Fruit fly (Drosophila melanogaster): ENCODE data around the gene mRpL36.

Gene mRpL36

DNA sequence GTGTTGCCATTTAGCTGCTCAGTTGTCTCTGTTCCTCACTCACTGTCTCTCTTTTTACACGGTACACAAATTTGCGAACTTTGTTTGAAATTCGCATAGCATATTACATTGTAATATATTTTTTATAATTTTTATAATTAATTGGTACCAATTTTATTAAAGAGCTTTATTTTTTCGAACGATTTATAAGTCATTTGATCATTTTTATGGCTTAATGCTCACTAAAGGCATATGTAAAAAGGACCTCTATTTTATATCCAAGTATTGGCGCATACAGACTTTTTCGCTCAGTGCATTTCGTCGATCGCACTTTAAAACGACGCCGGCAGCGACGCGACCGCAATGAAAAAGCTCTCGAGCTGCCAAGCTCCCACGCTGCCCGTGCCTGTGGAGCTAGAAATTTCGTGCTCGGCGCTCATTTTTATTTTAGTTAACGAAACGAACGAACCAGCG lies 28.8 kb downstream of the mRpL36 start (continued):
- TF ChIP-seq Ets96B (tag; optimal IDR thresholded peaks at IDR 0.05) (peak; percentile 90), achi (GFP tag; optimal IDR thresholded peaks at IDR 0.05) (peak; percentile 94), esn (GFP tag; optimal IDR thresholded peaks at IDR 0.05) (peak; percentile 91), CG10669 (GFP tag; optimal IDR thresholded peaks at IDR 0.05) (peak; percentile 92), fd85E (GFP tag; optimal IDR thresholded peaks at IDR 0.05) (peak; percentile 54), lz (GFP tag; optimal IDR thresholded peaks at IDR 0.05) (peak; percentile 82), CG8319 (GFP tag; optimal IDR thresholded peaks at IDR 0.05) (peak; percentile 78), pdm3 (GFP tag; optimal IDR thresholded peaks at IDR 0.05) (peak; percentile 93), Met (GFP tag; optimal IDR thresholded peaks at IDR 0.05) (peak; percentile 83), CG8119 (GFP tag; IDR thresholded peaks at IDR 0.05) (peak; percentile 98), acj6 (GFP tag; optimal IDR thresholded peaks at IDR 0.05) (peak; percentile 95), CG6792 (GFP tag; optimal IDR thresholded peaks at IDR 0.05) (peak; percentile 92), CG8632 (GFP tag; optimal IDR thresholded peaks at IDR 0.05) (peak; percentile 93), CG1621 (tag; optimal IDR thresholded peaks at IDR 0.05) (peak; percentile 76), Lpt (GFP tag; optimal IDR thresholded peaks at IDR 0.05) (peak; percentile 97), ss (GFP tag; optimal IDR thresholded peaks at IDR 0.05) (peak; percentile 82 to 86), Hr4 (GFP tag; optimal IDR thresholded peaks at IDR 0.05) (peak; percentile 96), Sox102F (GFP tag; optimal IDR thresholded peaks at IDR 0.05) (peak; percentile 81), CG31627 (GFP tag; optimal IDR thresholded peaks at IDR 0.05) (peak; percentile 82), CG6854 (GFP tag; optimal IDR thresholded peaks at IDR 0.05) (peak; percentile 45), Eip75B (GFP tag; optimal IDR thresholded peaks at IDR 0.05) (peak; percentile 85), salr (GFP tag; optimal IDR thresholded peaks at IDR 0.05) (peak; percentile 68 to 96)

DNA sequence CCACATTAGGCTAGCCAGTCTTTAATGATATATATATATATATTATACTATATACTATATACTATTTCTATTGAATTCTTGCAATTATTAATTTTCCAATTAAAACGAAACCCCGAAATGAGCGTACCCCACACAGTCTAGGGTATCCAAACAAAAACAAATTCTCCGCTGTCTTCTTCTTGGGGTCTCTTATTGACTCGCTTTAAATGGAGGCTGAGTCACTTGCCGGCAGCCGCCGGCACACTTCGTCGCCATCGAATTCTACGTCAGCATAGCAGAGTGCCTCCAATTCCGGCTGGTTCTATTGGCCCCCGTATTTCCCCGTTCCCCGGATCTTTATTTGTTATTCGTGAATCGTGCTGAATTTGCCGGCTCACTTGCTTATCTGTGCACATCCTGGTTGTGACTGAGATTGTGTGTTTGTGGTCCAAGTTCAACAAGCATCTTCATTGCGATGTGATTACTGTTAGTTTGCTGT lies 30.2 kb downstream of the mRpL36 start:
- TF ChIP-seq salr (GFP tag; optimal IDR thresholded peaks at IDR 0.05) (no peak), CG7368 (GFP tag; optimal IDR thresholded peaks at IDR 0.05) (no peak), fkh (GFP tag; optimal IDR thresholded peaks at IDR 0.05) (peak; percentile 69), CG32006 (GFP tag; optimal IDR thresholded peaks at IDR 0.05) (peak; percentile 32), CG6792 (GFP tag; optimal IDR thresholded peaks at IDR 0.05) (no peak), CG3919 (GFP tag; optimal IDR thresholded peaks at IDR 0.05) (no peak), CG10631 (GFP tag; optimal IDR thresholded peaks at IDR 0.05) (peak; percentile 13), Met (GFP tag; optimal IDR thresholded peaks at IDR 0.05) (no peak), CG15336 (GFP tag; IDR thresholded peaks at IDR 0.05) (0 out of 2 replicates have a peak, but pooled peaks have one; percentile 17), svp (GFP tag) (peak; percentile 79)

DNA sequence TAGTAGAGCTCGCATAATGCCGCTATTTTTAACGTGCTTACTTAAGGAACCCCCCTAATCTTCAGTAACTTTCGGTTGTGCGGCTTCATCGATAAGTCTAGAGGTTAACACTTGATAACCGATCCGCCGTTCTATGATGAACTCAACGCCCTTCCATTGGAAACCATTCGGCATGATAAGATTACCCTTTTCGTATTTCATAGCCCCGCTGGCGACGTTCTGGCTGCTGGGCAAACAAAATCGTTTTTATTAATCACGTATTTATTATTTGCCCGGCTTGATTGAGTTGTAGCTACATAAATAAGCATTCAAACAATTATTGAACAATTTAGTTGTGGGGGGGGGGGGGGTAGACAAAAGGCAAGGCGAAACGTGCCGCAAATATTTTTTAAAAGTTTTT lies 31.4 kb downstream of the mRpL36 start:
- TF ChIP-seq vri (GFP tag; optimal IDR thresholded peaks at IDR 0.05), result peak; percentile 70
- peak; percentile 91 for TF ChIP-seq svp (GFP tag)
- peak; percentile 84 for TF ChIP-seq fkh (GFP tag; optimal IDR thresholded peaks at IDR 0.05)
- TF ChIP-seq CG11294 (GFP tag; IDR thresholded peaks at IDR 0.05), result no peak
- no peak for TF ChIP-seq salr (GFP tag; optimal IDR thresholded peaks at IDR 0.05)
- TF ChIP-seq CG9139 (GFP tag; optimal IDR thresholded peaks at IDR 0.05), result no peak

DNA sequence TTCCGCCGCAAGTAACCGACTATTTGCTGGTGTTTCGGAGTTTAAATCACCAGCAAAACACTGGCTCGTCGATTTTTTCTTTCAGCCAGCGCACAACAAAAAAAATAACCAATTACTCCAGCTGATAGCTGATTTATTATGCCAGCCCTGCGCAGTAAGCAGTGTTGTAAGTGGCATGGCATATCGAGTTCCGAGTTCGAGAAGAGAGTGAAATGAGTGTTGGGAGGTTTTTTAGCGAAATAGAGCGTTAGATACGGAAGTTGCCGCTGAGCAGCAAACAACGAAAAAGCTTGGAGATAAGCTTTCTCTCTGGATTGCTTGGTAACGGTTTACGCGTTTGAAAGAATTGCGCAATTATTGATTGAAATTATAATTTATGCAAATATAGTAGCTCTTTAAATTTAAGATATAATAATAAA lies 33.3 kb downstream of the mRpL36 start, which contains the start of gene CG7565:
TSS of gene CG7565 (minus strand) at position 137 of the 419 bp plus-strand sequence.
- TF ChIP-seq Hr38 (GFP tag; optimal IDR thresholded peaks at IDR 0.05) (no peak), dac (GFP tag; optimal IDR thresholded peaks at IDR 0.05) (no peak), fd85E (GFP tag; optimal IDR thresholded peaks at IDR 0.05) (no peak), eg (GFP tag; IDR thresholded peaks at IDR 0.05) (0 out of 3 replicates have a peak, but pooled peaks have one; percentile 37), CG8319 (GFP tag; optimal IDR thresholded peaks at IDR 0.05) (peak; percentile 7), Sox14 (GFP tag; optimal IDR thresholded peaks at IDR 0.05) (peak; percentile 46), Blimp-1 (GFP tag; optimal IDR thresholded peaks at IDR 0.05) (no peak), fd59A (GFP tag; optimal IDR thresholded peaks at IDR 0.05) (no peak), CG6854 (GFP tag; optimal IDR thresholded peaks at IDR 0.05) (no peak), CG3919 (GFP tag; optimal IDR thresholded peaks at IDR 0.05) (peak; percentile 44), CG10669 (GFP tag; optimal IDR thresholded peaks at IDR 0.05) (peak; percentile 8), CG3032 (tag; optimal IDR thresholded peaks at IDR 0.05) (no peak), OdsH (GFP tag; optimal IDR thresholded peaks at IDR 0.05) (peak; percentile 12), spab (GFP tag; optimal IDR thresholded peaks at IDR 0.05) (no peak), CG32006 (GFP tag; optimal IDR thresholded peaks at IDR 0.05) (no peak), cyc (GFP tag; optimal IDR thresholded peaks at IDR 0.05) (no peak), CG31627 (GFP tag; optimal IDR thresholded peaks at IDR 0.05) (peak; percentile 9), CG6163 (GFP tag; IDR thresholded peaks at IDR 0.05) (no peak), CG34406 (GFP tag; optimal IDR thresholded peaks at IDR 0.05) (no peak), topi (GFP tag; optimal IDR thresholded peaks at IDR 0.05) (peak; percentile 2), acj6 (GFP tag; optimal IDR thresholded peaks at IDR 0.05) (no peak), achi (GFP tag; optimal IDR thresholded peaks at IDR 0.05) (no peak), Eip78C (GFP tag) (peak; percentile 56), Hr4 (GFP tag; optimal IDR thresholded peaks at IDR 0.05) (no peak)

Measured in whole organism, prepupa.